Fruit fly (Drosophila melanogaster) S2 (cell line): ENCODE results near the gene teq.

ENCODE experiments used
- CG8478 ChIP-seq: fragments of >200 bp; optimal IDR thresholded peaks from 2 replicates; lab custom pipeline; 2018
- CTCF ChIP-seq, 2 experiments: fragments of >200 bp; optimal IDR thresholded peaks; 2 replicates each; lab custom pipeline; 2018

DNA sequence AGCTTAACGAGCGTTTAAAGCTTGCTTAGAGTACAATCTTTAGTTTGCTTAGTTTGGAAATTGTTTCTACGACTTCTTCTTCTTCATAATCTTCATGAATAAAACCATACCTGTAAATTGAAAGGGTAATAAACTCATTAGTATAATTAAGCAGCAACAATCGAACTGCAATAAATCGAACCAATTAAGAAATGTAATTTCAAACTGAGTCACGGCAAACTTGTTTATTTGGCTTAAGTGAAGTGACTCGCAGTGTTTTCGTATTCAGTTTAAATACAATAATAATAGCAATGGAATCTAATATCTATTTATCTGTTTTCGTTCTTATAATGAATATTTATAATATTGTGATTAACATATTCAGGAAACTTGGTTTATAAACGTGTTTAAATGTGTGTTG is 61.3 kb downstream of the teq start:
- TF ChIP-seq CG8478 (lab: Kevin White, UChicago): no peak
- TF ChIP-seq CTCF (optimal IDR thresholded peaks at IDR 0.05; lab: Kevin White, UChicago): no peak
